Worm (Caenorhabditis elegans): ENCODE measurements around the gene srr-7.

DNA sequence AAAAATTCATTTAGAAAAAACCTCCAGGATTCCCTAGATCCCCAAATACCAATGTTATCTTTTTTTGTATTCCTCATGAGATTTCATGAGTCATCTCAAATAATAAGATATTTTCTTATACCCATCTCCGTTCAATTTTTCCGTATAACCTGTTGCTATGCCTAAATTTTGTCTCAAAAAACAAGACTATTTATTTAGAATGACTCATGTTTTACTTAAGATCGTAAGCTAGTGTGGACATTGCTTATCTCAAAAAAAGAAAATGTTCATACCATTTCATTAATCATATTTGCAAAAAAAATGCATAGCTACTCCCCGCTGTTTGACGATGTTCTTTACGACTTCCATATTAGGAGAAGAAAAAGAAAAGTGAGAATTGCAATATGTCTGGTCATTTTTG is 12.2 kb downstream of the srr-7 start, which contains the start of gene K08F9.3:
- TF ChIP-seq flt-1 (GFP tag; IDR thresholded peaks at IDR 0.05) = no peak
- TF ChIP-seq med-1 (GFP tag; optimal IDR thresholded peaks at IDR 0.05; ENCODE audit: insufficient read depth) = no peak
- no peak for TF ChIP-seq T22C8.4 (GFP tag; IDR thresholded peaks at IDR 0.05)
- no peak for TF ChIP-seq tab-1 (GFP tag; IDR thresholded peaks at IDR 0.05)

Data from whole organism, midembryonic.